Fruit fly (Drosophila melanogaster) whole organism, embryonic: ENCODE measurements around the gene CG11811.

Source experiments
- CG11085 ChIP-seq: fragments of 200-800 bp; sonication (Bioruptor generic); IDR thresholded peaks from 2 replicates; pipeline ENCODE4 v1.3.6; 2022; ENCODE audit warnings: missing biosample characterization, missing genetic modification characterization
- CG11504 ChIP-seq: fragments of 200-800 bp; sonication (Bioruptor generic); optimal IDR thresholded peaks from 3 replicates; lab custom pipeline; 2019; ENCODE audit warnings: missing biosample characterization, mild to moderate bottlenecking, missing genetic modification characterization, moderate library complexity
- CG11723 ChIP-seq: fragments of 200-800 bp; sonication (Bioruptor generic); optimal IDR thresholded peaks from 2 replicates; lab custom pipeline; 2017; ENCODE audit warnings: missing biosample characterization, mild to moderate bottlenecking, missing genetic modification characterization
- CG12155 ChIP-seq: fragments of 200-800 bp; sonication (Bioruptor generic); optimal IDR thresholded peaks from 3 replicates; lab custom pipeline; 2016; ENCODE audit warnings: missing biosample characterization, missing genetic modification characterization
- CG12769 ChIP-seq: fragments of 200-800 bp; sonication (Bioruptor generic); optimal IDR thresholded peaks from 2 replicates; lab custom pipeline; 2019; ENCODE audit warnings: missing biosample characterization, mild to moderate bottlenecking, missing genetic modification characterization, moderate library complexity
- CG14441 ChIP-seq: fragments of 200-800 bp; sonication (Bioruptor generic); IDR thresholded peaks from 2 replicates; pipeline ENCODE4 v1.3.6; 2022; ENCODE audit warnings: missing biosample characterization, missing genetic modification characterization
- CG14965 ChIP-seq: fragments of 200-800 bp; sonication (Bioruptor generic); optimal IDR thresholded peaks from 2 replicates; lab custom pipeline; 2016; ENCODE audit warnings: missing biosample characterization, missing genetic modification characterization, borderline replicate concordance
- CG17361 ChIP-seq: fragments of 200-800 bp; sonication (Bioruptor generic); IDR thresholded peaks from 3 replicates; pipeline ENCODE4 v1.3.6; 2022; ENCODE audit warnings: missing biosample characterization, missing genetic modification characterization
- CG17385 ChIP-seq: fragments of 200-800 bp; sonication (Bioruptor generic); optimal IDR thresholded peaks from 3 replicates; lab custom pipeline; 2018; ENCODE audit warnings: missing biosample characterization, mild to moderate bottlenecking, missing genetic modification characterization
- CG17568 ChIP-seq: fragments of 200-800 bp; sonication (Bioruptor generic); optimal IDR thresholded peaks from 2 replicates; lab custom pipeline; 2018; ENCODE audit warnings: missing biosample characterization, mild to moderate bottlenecking, missing genetic modification characterization, moderate library complexity
- CG2889 ChIP-seq: fragments of 200-800 bp; sonication (Bioruptor generic); IDR thresholded peaks from 3 replicates; pipeline ENCODE4 v1.3.6; 2022; ENCODE audit warnings: missing biosample characterization, missing genetic modification characterization
- CG3995 ChIP-seq: fragments of 200-800 bp; sonication (Bioruptor generic); optimal IDR thresholded peaks from 3 replicates; lab custom pipeline; 2016; ENCODE audit warnings: missing biosample characterization, missing genetic modification characterization
- CG4617 ChIP-seq: fragments of 200-800 bp; sonication (Bioruptor generic); optimal IDR thresholded peaks from 3 replicates; lab custom pipeline; 2016; ENCODE audit warnings: missing biosample characterization, missing genetic modification characterization, borderline replicate concordance
- CG4707 ChIP-seq: fragments of 200-800 bp; sonication (Bioruptor generic); optimal IDR thresholded peaks from 2 replicates; lab custom pipeline; 2018; ENCODE audit warnings: missing biosample characterization, mild to moderate bottlenecking, missing genetic modification characterization, moderate library complexity
- CG6175 ChIP-seq: fragments of 200-800 bp; sonication (Bioruptor generic); IDR thresholded peaks from 3 replicates; pipeline ENCODE4 v1.3.6; 2022; ENCODE audit warnings: missing biosample characterization, missing genetic modification characterization
- CG6689 ChIP-seq: fragments of 200-800 bp; sonication (Bioruptor generic); IDR thresholded peaks from 2 replicates; pipeline ENCODE4 v1.3.6; 2022; ENCODE audit warnings: missing biosample characterization, missing genetic modification characterization
- CG6813 ChIP-seq: fragments of 200-800 bp; sonication (Bioruptor generic); optimal IDR thresholded peaks from 2 replicates; lab custom pipeline; 2017; ENCODE audit warnings: missing biosample characterization, missing genetic modification characterization, mild to moderate bottlenecking, moderate library complexity, missing genetic modification reagents
- CG7556 ChIP-seq: fragments of 200-800 bp; sonication (Bioruptor generic); optimal IDR thresholded peaks from 2 replicates; lab custom pipeline; 2017; ENCODE audit warnings: missing biosample characterization, mild to moderate bottlenecking, missing genetic modification characterization
- CG7786 ChIP-seq: fragments of 200-800 bp; sonication (Bioruptor generic); optimal IDR thresholded peaks from 2 replicates; lab custom pipeline; 2016; ENCODE audit warnings: missing biosample characterization, missing genetic modification characterization
- CG7928 ChIP-seq: fragments of 200-800 bp; sonication (Bioruptor generic); optimal IDR thresholded peaks from 2 replicates; lab custom pipeline; 2017; ENCODE audit warnings: missing biosample characterization, mild to moderate bottlenecking, missing genetic modification characterization
- CG8944 ChIP-seq: fragments of 200-800 bp; sonication (Bioruptor generic); optimal IDR thresholded peaks from 3 replicates; lab custom pipeline; 2016; ENCODE audit warnings: missing biosample characterization, missing genetic modification characterization
- Camta ChIP-seq: fragments of 200-800 bp; sonication (Bioruptor generic); optimal IDR thresholded peaks from 2 replicates; lab custom pipeline; 2016; ENCODE audit warnings: missing biosample characterization, missing genetic modification characterization
- Dfd ChIP-seq, 2 experiments: fragments of >200 bp; optimal IDR thresholded peaks; 2 replicates each; lab custom pipeline; 2017; ENCODE audit warnings: missing biosample characterization in 2 of 2, missing genetic modification characterization in 2 of 2
- Drgx ChIP-seq: fragments of 200-800 bp; sonication (Bioruptor generic); IDR thresholded peaks from 2 replicates; pipeline ENCODE4 v1.3.6; 2022; ENCODE audit warnings: missing biosample characterization, missing genetic modification characterization
- Elba2 ChIP-seq: fragments of 200-800 bp; sonication (Bioruptor generic); optimal IDR thresholded peaks from 3 replicates; lab custom pipeline; 2016; ENCODE audit warnings: missing biosample characterization, missing genetic modification characterization
- Ets97D ChIP-seq: fragments of 200-800 bp; sonication (Bioruptor generic); optimal IDR thresholded peaks from 3 replicates; lab custom pipeline; 2016; ENCODE audit warnings: missing biosample characterization, missing genetic modification characterization
- Gsc ChIP-seq: fragments of 200-800 bp; sonication (Bioruptor generic); IDR thresholded peaks from 2 replicates; pipeline ENCODE4 v1.3.6; 2022; ENCODE audit warnings: missing biosample characterization, missing genetic modification characterization
- Hey ChIP-seq: fragments of 200-800 bp; sonication (Bioruptor generic); optimal IDR thresholded peaks from 3 replicates; lab custom pipeline; 2018; ENCODE audit warnings: missing biosample characterization, mild to moderate bottlenecking, missing genetic modification characterization
- MTF-1 ChIP-seq: fragments of 200-800 bp; sonication (Bioruptor generic); optimal IDR thresholded peaks from 2 replicates; lab custom pipeline; 2018; ENCODE audit warnings: missing biosample characterization, mild to moderate bottlenecking, missing genetic modification characterization, borderline replicate concordance
- Max ChIP-seq: fragments of 200-800 bp; sonication (Bioruptor generic); optimal IDR thresholded peaks from 2 replicates; lab custom pipeline; 2016; ENCODE audit warnings: missing biosample characterization, mild to moderate bottlenecking, missing genetic modification characterization
- Mes4 ChIP-seq: fragments of 200-800 bp; sonication (Bioruptor generic); optimal IDR thresholded peaks from 2 replicates; lab custom pipeline; 2016; ENCODE audit warnings: missing biosample characterization, missing genetic modification characterization
- Nf-YB ChIP-seq: fragments of 200-800 bp; sonication (Bioruptor generic); optimal IDR thresholded peaks from 3 replicates; lab custom pipeline; 2019; ENCODE audit warnings: missing biosample characterization, mild to moderate bottlenecking, missing genetic modification characterization, moderate library complexity
- Oaz ChIP-seq: fragments of 200-800 bp; sonication (Bioruptor generic); IDR thresholded peaks from 2 replicates; pipeline ENCODE4 v1.3.6; 2022; ENCODE audit warnings: missing biosample characterization, missing genetic modification characterization
- YL-1 ChIP-seq: fragments of 200-800 bp; sonication (Bioruptor generic); optimal IDR thresholded peaks from 3 replicates; lab custom pipeline; 2017; ENCODE audit warnings: missing biosample characterization, mild to moderate bottlenecking, missing genetic modification characterization
- bab2 ChIP-seq: fragments of 200-800 bp; sonication (Bioruptor generic); optimal IDR thresholded peaks from 2 replicates; lab custom pipeline; 2016; ENCODE audit warnings: missing biosample characterization, missing genetic modification characterization
- cato ChIP-seq: fragments of 200-800 bp; sonication (Bioruptor generic); optimal IDR thresholded peaks from 2 replicates; lab custom pipeline; 2016; ENCODE audit warnings: missing biosample characterization, missing genetic modification characterization, borderline replicate concordance
- da ChIP-seq: fragments of 200-800 bp; sonication (Bioruptor generic); optimal IDR thresholded peaks from 2 replicates; lab custom pipeline; 2016; ENCODE audit warnings: missing biosample characterization, missing genetic modification characterization
- emc ChIP-seq: fragments of 200-800 bp; sonication (Bioruptor generic); optimal IDR thresholded peaks from 2 replicates; lab custom pipeline; 2016; ENCODE audit warnings: missing biosample characterization, missing genetic modification characterization
- grn ChIP-seq: fragments of 200-800 bp; sonication (Bioruptor generic); optimal IDR thresholded peaks from 3 replicates; lab custom pipeline; 2017; ENCODE audit warnings: missing biosample characterization, missing genetic modification characterization
- h ChIP-seq: fragments of >200 bp; optimal IDR thresholded peaks from 2 replicates; lab custom pipeline; 2017
- ham ChIP-seq: fragments of 200-800 bp; sonication (Bioruptor generic); IDR thresholded peaks from 2 replicates; pipeline ENCODE4 v1.3.6; 2022; ENCODE audit warnings: missing biosample characterization, missing genetic modification characterization
- hkb ChIP-seq, 2 experiments: fragments of 200-800 bp in 1 of 2; fragments of >200 bp in 1 of 2; sonication (Bioruptor generic) in 1 of 2; IDR thresholded peaks in 1 of 2; optimal IDR thresholded peaks in 1 of 2; 2 replicates each; pipeline versions ENCODE4 v1.3.6 to Lab custom; 2017 to 2022; ENCODE audit warnings: missing biosample characterization in 1 of 2, missing genetic modification characterization in 1 of 2
- inv ChIP-seq: fragments of 200-800 bp; sonication (Bioruptor generic); IDR thresholded peaks from 2 replicates; pipeline ENCODE4 v1.3.6; 2022; ENCODE audit warnings: missing biosample characterization, missing genetic modification characterization; ENCODE audit not compliant: partially characterized antibody
- ro ChIP-seq: fragments of 200-800 bp; sonication (Bioruptor generic); IDR thresholded peaks from 2 replicates; pipeline ENCODE4 v1.3.6; 2022; ENCODE audit warnings: missing biosample characterization, missing genetic modification characterization
- scrt ChIP-seq: fragments of 200-800 bp; sonication (Bioruptor generic); optimal IDR thresholded peaks from 2 replicates; lab custom pipeline; 2018; ENCODE audit warnings: missing biosample characterization, mild to moderate bottlenecking, missing genetic modification characterization, moderate library complexity
- sens ChIP-seq: fragments of 200-800 bp; sonication (Bioruptor generic); peaks from one replicate; lab custom pipeline; 2016; ENCODE audit warnings: missing biosample characterization, missing genetic modification characterization
- sisA ChIP-seq: fragments of 200-800 bp; sonication (Bioruptor generic); IDR thresholded peaks from 2 replicates; pipeline ENCODE4 v1.3.6; 2022; ENCODE audit warnings: missing biosample characterization, missing genetic modification characterization
- slp2 ChIP-seq: fragments of 200-800 bp; sonication (Bioruptor generic); optimal IDR thresholded peaks from 2 replicates; lab custom pipeline; 2016; ENCODE audit warnings: missing biosample characterization, missing genetic modification characterization
- sug ChIP-seq: fragments of 200-800 bp; optimal IDR thresholded peaks from 2 replicates; lab custom pipeline; 2019; ENCODE audit warnings: missing biosample characterization, mild to moderate bottlenecking, missing genetic modification characterization, moderate library complexity
- ttk ChIP-seq: fragments of 200-800 bp; sonication (Bioruptor generic); IDR thresholded peaks from 2 replicates; pipeline ENCODE4 v2.1.2; 2022; ENCODE audit warnings: missing biosample characterization, missing genetic modification characterization
- unpg ChIP-seq: fragments of 200-800 bp; sonication (Bioruptor generic); optimal IDR thresholded peaks from 3 replicates; lab custom pipeline; 2018; ENCODE audit warnings: missing biosample characterization, mild to moderate bottlenecking, missing genetic modification characterization, moderate library complexity
- wdn ChIP-seq: fragments of 200-800 bp; sonication (Bioruptor generic); IDR thresholded peaks from 2 replicates; pipeline ENCODE4 v1.3.6; 2022; ENCODE audit warnings: missing biosample characterization, missing genetic modification characterization

Gene CG11811

dm6 chr3L:10679711-10680154 is 11.1 kb upstream of the CG11811 start (continued):
- peak; percentile 2 for TF ChIP-seq CG4707
- TF ChIP-seq CG12155 (GFP tag; lab: Kevin White, UChicago) = no peak
- no peak for TF ChIP-seq CG7786
- TF ChIP-seq Oaz = no peak
- no peak for TF ChIP-seq Max (GFP tag; lab: Kevin White, UChicago)
- TF ChIP-seq CG11085 = no peak
- TF ChIP-seq CG11723 (GFP tag; lab: Kevin White, UChicago) = no peak
- TF ChIP-seq ham (GFP tag; lab: Robert Waterston, UW) = no peak
- 0 out of 3 replicates have a peak, but pooled peaks have one; percentile 11 for TF ChIP-seq CG17361
- TF ChIP-seq Camta (GFP tag; lab: Kevin White, UChicago) = no peak
- no peak for TF ChIP-seq CG3995
- no peak for TF ChIP-seq scrt (GFP tag; lab: Kevin White, UChicago)
- no peak for TF ChIP-seq CG14965
- no peak for TF ChIP-seq CG7928 (GFP tag; lab: Kevin White, UChicago)
- peak; percentile 40; the same call in 1 of the 2 replicates for TF ChIP-seq CG14441 (GFP tag; lab: Robert Waterston, UW)
- TF ChIP-seq CG7556 (GFP tag; lab: Kevin White, UChicago) = peak; percentile 35
- no peak for TF ChIP-seq hkb (optimal IDR thresholded peaks at IDR 0.05; lab: Kevin White, UChicago)
- no peak for TF ChIP-seq hkb (GFP tag; IDR thresholded peaks at IDR 0.05; lab: Robert Waterston, UW)
- no peak for TF ChIP-seq Gsc
- TF ChIP-seq CG2889 (GFP tag; lab: Robert Waterston, UW) = no peak
- TF ChIP-seq CG4617 (GFP tag; lab: Kevin White, UChicago) = no peak
- peak; percentile 53 for TF ChIP-seq CG6813 (GFP tag; lab: Kevin White, UChicago)
- TF ChIP-seq ttk (GFP tag; lab: Robert Waterston, UW) = no peak
- TF ChIP-seq Drgx = no peak; the same call in 1 of the 2 replicates
- no peak for TF ChIP-seq MTF-1
- TF ChIP-seq Nf-YB (GFP tag; lab: Kevin White, UChicago) = no peak
- no peak for TF ChIP-seq emc (GFP tag; lab: Kevin White, UChicago)
- no peak for TF ChIP-seq Ets97D (GFP tag; lab: Kevin White, UChicago)
- TF ChIP-seq h (lab: Kevin White, UChicago) = no peak
- TF ChIP-seq CG6689 (GFP tag; lab: Robert Waterston, UW) = no peak
- TF ChIP-seq YL-1 (GFP tag; lab: Kevin White, UChicago) = no peak
- peak; percentile 61 for TF ChIP-seq CG17385
- peak; percentile 18 for TF ChIP-seq unpg
- no peak for TF ChIP-seq sisA (GFP tag; lab: Robert Waterston, UW)
- no peak for TF ChIP-seq slp2 (GFP tag; lab: Kevin White, UChicago)
- peak; percentile 59 for TF ChIP-seq sug (tag; lab: Kevin White, UChicago)
- TF ChIP-seq wdn (GFP tag; lab: Robert Waterston, UW) = no peak
- no peak for TF ChIP-seq Hey (tag; lab: Kevin White, UChicago)
- TF ChIP-seq inv = no peak
- no peak for TF ChIP-seq ro (GFP tag; lab: Robert Waterston, UW)
- TF ChIP-seq CG17568 = peak; percentile 32
- no peak for TF ChIP-seq sens (GFP tag; lab: Kevin White, UChicago)
- no peak for TF ChIP-seq Dfd (GFP tag; optimal IDR thresholded peaks at IDR 0.05; lab: Kevin White, UChicago)
- no peak for TF ChIP-seq cato (GFP tag; lab: Kevin White, UChicago)
- no peak for TF ChIP-seq CG8944 (GFP tag; lab: Kevin White, UChicago)
- TF ChIP-seq Mes4 (GFP tag; lab: Kevin White, UChicago) = no peak
- TF ChIP-seq CG12769 (tag; lab: Kevin White, UChicago) = no peak
- TF ChIP-seq bab2 (GFP tag; lab: Kevin White, UChicago) = no peak
- TF ChIP-seq CG11504 (tag; lab: Kevin White, UChicago) = peak; percentile 18
- TF ChIP-seq da (GFP tag; lab: Kevin White, UChicago) = no peak
- no peak for TF ChIP-seq CG6175 (GFP tag; lab: Robert Waterston, UW)
- no peak for TF ChIP-seq Elba2
- TF ChIP-seq grn (GFP tag; lab: Kevin White, UChicago) = no peak
